Worm (Caenorhabditis elegans) whole organism, L3 larva: Measurements from ENCODE around the gene F20A1.2.

ENCODE experiments used
- ZK546.5 ChIP-seq: sonication (generic microtip); optimal IDR thresholded peaks from 2 replicates; lab custom pipeline; 2017; ENCODE audit warnings: missing biosample characterization, missing genetic modification characterization
- ama-1 ChIP-seq: fragments of 150-350 bp; optimal IDR thresholded peaks from 2 replicates; lab custom pipeline; 2018
- ceh-28 ChIP-seq: fragments of 150-350 bp; optimal IDR thresholded peaks from 2 replicates; lab custom pipeline; 2014; ENCODE audit warnings: missing biosample characterization, missing genetic modification reagents, missing genetic modification characterization
- ceh-82 ChIP-seq: fragments of 150-350 bp; optimal IDR thresholded peaks from 2 replicates; lab custom pipeline; 2014; ENCODE audit warnings: missing biosample characterization, missing genetic modification characterization
- egl-27 ChIP-seq: sonication (generic microtip); optimal IDR thresholded peaks from 4 replicates; lab custom pipeline; 2017; ENCODE audit warnings: missing biosample characterization, missing genetic modification reagents, missing genetic modification characterization
- jun-1 ChIP-seq: fragments of 150-350 bp; optimal IDR thresholded peaks from 2 replicates; lab custom pipeline; 2014; ENCODE audit warnings: missing biosample characterization, missing genetic modification reagents, missing genetic modification characterization
- nhr-23 ChIP-seq: fragments of 150-350 bp; optimal IDR thresholded peaks from 2 replicates; lab custom pipeline; 2014; ENCODE audit warnings: missing biosample characterization, missing genetic modification reagents, missing genetic modification characterization
- skn-1 ChIP-seq: fragments of 150-350 bp; optimal IDR thresholded peaks from 2 replicates; lab custom pipeline; 2014; ENCODE audit warnings: missing biosample characterization, missing genetic modification characterization
- unc-62 ChIP-seq: fragments of 150-350 bp; sonication (generic microtip); optimal IDR thresholded peaks from 4 replicates; lab custom pipeline; 2014; ENCODE audit warnings: missing biosample characterization, missing genetic modification reagents, missing genetic modification characterization
- ztf-11 ChIP-seq: fragments of 150-350 bp; optimal IDR thresholded peaks from 2 replicates; lab custom pipeline; 2014; ENCODE audit warnings: missing biosample characterization, missing genetic modification characterization
- ztf-4 ChIP-seq: fragments of 150-350 bp; optimal IDR thresholded peaks from 2 replicates; lab custom pipeline; 2014; ENCODE audit warnings: missing biosample characterization, missing genetic modification characterization

- TF ChIP-seq ztf-4 (tag; lab: Kevin White, UChicago) (no peak), unc-62 (GFP tag; lab: Kevin White, UChicago) (no peak), egl-27 (tag; lab: Kevin White, UChicago) (no peak), ztf-11 (tag; lab: Kevin White, UChicago) (no peak), skn-1 (no peak), ceh-82 (tag; lab: Kevin White, UChicago) (no peak), jun-1 (no peak), ceh-28 (tag; lab: Kevin White, UChicago) (no peak), ZK546.5 (tag; lab: Kevin White, UChicago) (no peak), ama-1 (lab: Kevin White, UChicago) (no peak), nhr-23 (tag; lab: Kevin White, UChicago) (no peak)
Measured at ce11 chrV:7051133-7051765, 5.1 kb downstream of the F20A1.2 start, which contains the start of the genes tofu-2 and spig-1.
